Worm (Caenorhabditis elegans): ENCODE results near the gene F49H6.8.

The F49H6.8 gene

ce11 chrV:16991734-16992133 lies 30.7 kb downstream of the F49H6.8 start, which contains the start of gene srz-95:
Gene srz-95, plus strand, starts transcription at chrV:16992034.
- no peak for TF ChIP-seq nhr-28 (tag; optimal IDR thresholded peaks at IDR 0.05)

DNA sequence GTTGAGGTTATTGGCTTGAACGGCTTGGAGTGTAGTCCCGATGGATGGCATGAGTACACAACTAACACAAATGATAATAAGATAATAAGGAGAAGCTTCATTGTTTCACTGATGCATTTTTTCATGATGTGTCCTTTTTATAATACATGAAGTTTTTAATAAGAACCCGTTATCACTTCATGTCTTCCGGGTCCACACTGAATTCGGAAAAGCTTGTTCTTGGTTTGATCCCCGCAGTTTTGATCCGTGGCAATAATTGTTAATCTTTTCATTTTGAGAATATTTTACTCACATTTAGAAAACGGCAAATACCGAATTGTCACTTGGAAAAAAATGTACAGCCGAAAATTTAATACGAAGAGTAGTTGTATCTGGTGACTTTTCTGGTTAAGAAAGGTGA lies 33.8 kb downstream of the F49H6.8 start, which contains the start of gene Y102A5C.27:
TSS of gene Y102A5C.27 (minus strand) at position 101 of the 400 bp plus-strand sequence.
- TF ChIP-seq dpl-1 (GFP tag; optimal IDR thresholded peaks at IDR 0.05) (no peak), snu-23 (GFP tag; optimal IDR thresholded peaks at IDR 0.05) (no peak), mef-2 (tag; optimal IDR thresholded peaks at IDR 0.05) (no peak), tlp-1 (tag; optimal IDR thresholded peaks at IDR 0.05) (no peak), nhr-90 (tag; optimal IDR thresholded peaks at IDR 0.05; ENCODE audit: poor library complexity) (no peak), fkh-10 (GFP tag; optimal IDR thresholded peaks at IDR 0.05) (no peak), rnt-1 (tag; optimal IDR thresholded peaks at IDR 0.05) (no peak), nhr-47 (tag; optimal IDR thresholded peaks at IDR 0.05) (no peak), nhr-28 (tag; optimal IDR thresholded peaks at IDR 0.05) (no peak), F16B12.6 (tag; optimal IDR thresholded peaks at IDR 0.05) (no peak), nhr-77 (tag; optimal IDR thresholded peaks at IDR 0.05) (no peak)

DNA sequence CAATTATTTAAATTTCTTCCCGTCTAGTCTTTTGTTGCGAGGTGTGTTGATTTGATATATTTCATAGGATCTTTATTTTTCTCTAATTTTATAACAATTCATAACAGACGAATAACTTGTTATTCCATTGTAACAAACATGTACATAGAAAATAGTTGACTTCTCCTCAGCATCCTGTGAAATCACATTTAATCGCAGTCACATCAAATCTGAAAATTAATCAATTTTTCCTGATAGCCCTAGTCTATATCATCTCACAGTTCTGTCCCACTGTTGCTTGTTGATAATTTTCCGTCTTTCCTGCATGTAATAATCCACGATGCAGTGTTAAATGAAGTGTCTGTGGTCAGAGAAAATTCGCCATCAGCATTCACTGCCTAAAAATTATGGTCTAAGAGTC lies 34.7 kb downstream of the F49H6.8 start:
- TF ChIP-seq sox-4 (tag; optimal IDR thresholded peaks at IDR 0.05), result no peak

DNA sequence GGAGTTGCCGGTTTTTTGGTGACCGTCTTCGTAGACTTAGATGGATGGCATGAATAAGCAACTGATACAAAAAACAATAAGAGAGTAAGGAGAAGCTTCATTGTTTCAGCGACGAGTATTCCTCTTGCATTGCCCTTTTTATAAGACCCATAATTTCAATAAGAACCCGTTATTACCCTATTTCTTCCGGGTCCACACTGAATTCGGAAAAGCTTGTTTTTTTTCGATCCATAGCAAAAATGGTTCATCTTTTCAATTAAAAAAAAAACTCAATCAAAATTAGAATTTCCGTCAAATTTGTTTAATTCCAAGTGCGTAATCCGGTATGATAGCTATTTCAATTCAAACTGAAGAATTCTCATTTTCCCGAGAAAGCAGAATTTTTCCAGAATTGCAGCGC lies 35.4 kb downstream of the F49H6.8 start, which contains the start of gene Y102A5C.40:
TSS of gene Y102A5C.40 (minus strand) at position 101 of the 400 bp plus-strand sequence.
- TF ChIP-seq nhr-84 (tag; optimal IDR thresholded peaks at IDR 0.05) (no peak), nhr-11 (tag; optimal IDR thresholded peaks at IDR 0.05) (no peak), nhr-90 (tag; optimal IDR thresholded peaks at IDR 0.05; ENCODE audit: poor library complexity) (no peak), ceh-90 (tag; optimal IDR thresholded peaks at IDR 0.05) (no peak), nhr-85 (tag) (no peak), aha-1 (tag; optimal IDR thresholded peaks at IDR 0.05) (no peak), C34B4.2 (tag; optimal IDR thresholded peaks at IDR 0.05) (no peak), nhr-76 (tag; optimal IDR thresholded peaks at IDR 0.05) (no peak), fkh-8 (tag; optimal IDR thresholded peaks at IDR 0.05) (no peak), fos-1 (tag; optimal IDR thresholded peaks at IDR 0.05) (no peak)

DNA sequence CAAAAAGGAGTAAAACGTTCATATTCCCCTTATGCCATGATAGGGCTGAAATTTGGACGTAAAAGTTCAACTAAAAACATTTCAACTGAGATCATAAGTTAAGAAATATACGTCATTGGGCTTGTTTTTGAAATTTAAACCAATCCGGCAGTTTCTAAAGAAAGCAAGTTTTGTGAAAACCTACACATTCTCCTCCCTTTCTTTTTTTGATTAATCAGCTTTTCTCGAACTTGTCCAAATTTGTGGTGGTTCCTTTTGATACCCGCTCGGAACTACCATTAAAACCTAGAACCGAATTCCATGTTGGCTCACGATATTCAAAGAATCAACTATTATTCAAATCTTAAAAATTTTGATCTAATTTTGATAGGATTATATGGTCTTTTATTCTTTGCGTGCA lies 42.1 kb downstream of the F49H6.8 start, which contains the start of gene srz-54:
TSS of gene srz-54 (plus strand) at position 301 of the 400 bp plus-strand sequence.
- no peak for TF ChIP-seq dpl-1 (GFP tag; optimal IDR thresholded peaks at IDR 0.05)
- TF ChIP-seq alr-1 (tag; optimal IDR thresholded peaks at IDR 0.05; ENCODE audit: borderline replicate concordance), result no peak
- no peak for TF ChIP-seq xbp-1 (tag; optimal IDR thresholded peaks at IDR 0.05)
- no peak for TF ChIP-seq nhr-237 (tag; optimal IDR thresholded peaks at IDR 0.05)
- no peak for TF ChIP-seq fkh-4 (tag; optimal IDR thresholded peaks at IDR 0.05; ENCODE audit: borderline replicate concordance)
- no peak for TF ChIP-seq lin-13 (GFP tag; optimal IDR thresholded peaks at IDR 0.05)
- no peak for TF ChIP-seq nhr-84 (tag; optimal IDR thresholded peaks at IDR 0.05)
- no peak for TF ChIP-seq mef-2 (tag; optimal IDR thresholded peaks at IDR 0.05)
- no peak for TF ChIP-seq lin-14 (GFP tag; optimal IDR thresholded peaks at IDR 0.05)
- no peak for TF ChIP-seq skn-1 (tag; optimal IDR thresholded peaks at IDR 0.05)
- no peak for TF ChIP-seq vab-15 (tag; optimal IDR thresholded peaks at IDR 0.05)
- TF ChIP-seq fkh-8 (tag; optimal IDR thresholded peaks at IDR 0.05), result no peak

- TF ChIP-seq aha-1 (tag; optimal IDR thresholded peaks at IDR 0.05), result no peak
- no peak for TF ChIP-seq unc-86 (tag; optimal IDR thresholded peaks at IDR 0.05)
- TF ChIP-seq nhr-47 (tag; optimal IDR thresholded peaks at IDR 0.05), result no peak
- no peak for TF ChIP-seq nhr-20 (tag; optimal IDR thresholded peaks at IDR 0.05)
- no peak for TF ChIP-seq mab-9 (GFP tag; IDR thresholded peaks at IDR 0.05)
- TF ChIP-seq alr-1 (tag; optimal IDR thresholded peaks at IDR 0.05; ENCODE audit: borderline replicate concordance), result no peak
- TF ChIP-seq dpl-1 (GFP tag; optimal IDR thresholded peaks at IDR 0.05), result no peak
- TF ChIP-seq efl-1 (optimal IDR thresholded peaks at IDR 0.05), result no peak
- TF ChIP-seq efl-1 (GFP tag; optimal IDR thresholded peaks at IDR 0.05 in 1 of 2), result no peak
- no peak for TF ChIP-seq ama-1 (optimal IDR thresholded peaks at IDR 0.05)
- no peak for TF ChIP-seq mdl-1 (tag; optimal IDR thresholded peaks at IDR 0.05)
- TF ChIP-seq C04F5.9 (tag; optimal IDR thresholded peaks at IDR 0.05), result no peak
- TF ChIP-seq zip-4 (GFP tag; optimal IDR thresholded peaks at IDR 0.05), result no peak
- TF ChIP-seq Y116A8C.19 (tag; optimal IDR thresholded peaks at IDR 0.05; ENCODE audit: borderline replicate concordance), result no peak
- TF ChIP-seq ceh-90 (tag; optimal IDR thresholded peaks at IDR 0.05), result no peak
- no peak for TF ChIP-seq pqm-1 (tag; optimal IDR thresholded peaks at IDR 0.05)
- TF ChIP-seq lin-35 (GFP tag; optimal IDR thresholded peaks at IDR 0.05), result no peak
- TF ChIP-seq nhr-77 (tag; optimal IDR thresholded peaks at IDR 0.05), result no peak
- TF ChIP-seq nhr-28 (tag; optimal IDR thresholded peaks at IDR 0.05), result no peak
Observed at ce11 chrV:16974919-16975318, 47.5 kb downstream of the F49H6.8 start, which contains the start of gene srx-54. Gene srx-54, plus strand, starts transcription at chrV:16975219.

All from whole organism, L1 larva.